Worm (Caenorhabditis elegans): ENCODE results near the gene C07E3.9.

- TF ChIP-seq nfyb-1 (GFP tag; IDR thresholded peaks at IDR 0.05), result no peak
- no peak for TF ChIP-seq sptf-2 (GFP tag; optimal IDR thresholded peaks at IDR 0.05)
- TF ChIP-seq fkh-3 (tag; optimal IDR thresholded peaks at IDR 0.05), result no peak
- TF ChIP-seq Y79H2A.3 (GFP tag; conservative IDR thresholded peaks at IDR 0.05), result no peak
- TF ChIP-seq unc-62 (GFP tag; optimal IDR thresholded peaks at IDR 0.05), result no peak
Measured at ce11 chrII:10360487-10360886, 9.9 kb downstream of the C07E3.9 start, which contains the start of gene C07E3.4.
